Fruit fly (Drosophila melanogaster): ENCODE measurements around the gene CG15824.

The CG15824 gene

DNA sequence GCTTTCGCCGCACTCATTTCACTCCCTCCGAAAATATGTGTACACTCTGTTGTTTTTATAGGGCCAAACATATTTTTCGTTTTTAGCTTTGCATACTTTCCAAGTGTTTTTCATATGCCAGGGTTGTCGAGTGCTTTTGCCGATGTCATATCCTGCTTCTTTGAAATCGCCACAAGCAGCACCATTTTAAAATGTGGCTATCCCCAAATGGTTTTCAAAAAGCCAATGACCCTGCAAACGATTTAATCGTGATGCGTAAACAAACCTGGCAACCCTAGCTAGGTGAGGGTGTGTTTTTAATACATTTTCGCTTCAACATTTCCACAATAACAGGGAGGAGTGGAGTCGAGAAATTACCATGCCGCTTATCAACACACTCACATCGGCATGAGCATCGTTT, 7.5 kb upstream of the CG15824 start (continued):
- TF ChIP-seq fd102C (GFP tag; optimal IDR thresholded peaks at IDR 0.05), result no peak
- TF ChIP-seq bcd (GFP tag; optimal IDR thresholded peaks at IDR 0.05), result peak; percentile 34
- peak; percentile 33 for TF ChIP-seq NfI (GFP tag; optimal IDR thresholded peaks at IDR 0.05)
- TF ChIP-seq E2f2 (GFP tag; IDR thresholded peaks at IDR 0.05), result 0 out of 2 replicates have a peak, but pooled peaks have one; percentile 9
- no peak for TF ChIP-seq CG34376 (GFP tag; optimal IDR thresholded peaks at IDR 0.05)
- peak; percentile 46 for TF ChIP-seq onecut (GFP tag; IDR thresholded peaks at IDR 0.05)
- no peak for TF ChIP-seq sug (tag; optimal IDR thresholded peaks at IDR 0.05)
- peak; percentile 48 for TF ChIP-seq CG7839 (tag; optimal IDR thresholded peaks at IDR 0.05)
- no peak for TF ChIP-seq shn (GFP tag; optimal IDR thresholded peaks at IDR 0.05)
- TF ChIP-seq CG10462 (GFP tag; optimal IDR thresholded peaks at IDR 0.05), result no peak
- TF ChIP-seq Chrac-16 (GFP tag; optimal IDR thresholded peaks at IDR 0.05), result no peak
- peak; percentile 6 for TF ChIP-seq CG7786 (GFP tag; optimal IDR thresholded peaks at IDR 0.05)
- TF ChIP-seq mam (GFP tag; optimal IDR thresholded peaks at IDR 0.05), result peak; percentile 24
- no peak for TF ChIP-seq C15 (GFP tag; IDR thresholded peaks at IDR 0.05)
- TF ChIP-seq CG18764 (GFP tag; optimal IDR thresholded peaks at IDR 0.05), result no peak
- TF ChIP-seq lola (GFP tag; optimal IDR thresholded peaks at IDR 0.05), result no peak
- peak; percentile 50 for TF ChIP-seq caup (GFP tag; optimal IDR thresholded peaks at IDR 0.05; ENCODE audit: severe bottlenecking)
- peak; percentile 22 for TF ChIP-seq CG17829 (tag; optimal IDR thresholded peaks at IDR 0.05)
- peak; percentile 39; the same call in 1 of the 2 replicates for TF ChIP-seq sisA (GFP tag; IDR thresholded peaks at IDR 0.05)
- TF ChIP-seq CG9817 (tag; optimal IDR thresholded peaks at IDR 0.05), result peak; percentile 30

DNA sequence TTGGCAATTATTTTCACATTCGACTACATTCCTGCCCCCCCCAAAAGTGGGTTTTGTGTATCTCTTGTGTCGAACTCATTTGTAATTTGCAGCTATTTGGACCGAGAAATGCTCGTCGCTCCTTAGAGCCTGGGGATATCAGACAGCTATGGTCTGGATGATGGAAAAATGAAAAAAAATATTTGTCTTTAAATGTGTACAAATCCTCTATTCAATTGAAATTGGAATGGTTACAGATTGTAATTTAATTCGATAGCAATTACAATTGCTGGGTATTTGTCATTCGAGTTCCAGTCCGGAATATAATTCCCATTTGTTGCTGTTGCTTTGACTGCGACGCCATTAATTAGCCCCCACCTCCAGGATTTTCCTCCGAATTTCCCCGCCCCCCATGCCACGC, 4.9 kb upstream of the CG15824 start:
- TF ChIP-seq CG31441 (GFP tag; IDR thresholded peaks at IDR 0.05) (no peak), Dbx (GFP tag; IDR thresholded peaks at IDR 0.05) (0 out of 3 replicates have a peak, but pooled peaks have one; percentile 34), CG8290 (GFP tag; optimal IDR thresholded peaks at IDR 0.05) (no peak), CG8290 (tag; optimal IDR thresholded peaks at IDR 0.05) (peak in 1 of 2 experiments; percentile 33), chif (GFP tag; optimal IDR thresholded peaks at IDR 0.05) (peak in 1 of 2 experiments; percentile 6), dmrt99B (tag; optimal IDR thresholded peaks at IDR 0.05) (peak; percentile 39), CG14014 (GFP tag; IDR thresholded peaks at IDR 0.05) (peak; percentile 46; the same call in 1 of the 2 replicates), ap (GFP tag; IDR thresholded peaks at IDR 0.05) (peak; percentile 45; the same call in 1 of the 2 replicates), Ptx1 (GFP tag; IDR thresholded peaks at IDR 0.05) (peak; percentile 27; the same call in 1 of the 2 replicates), Hand (GFP tag; optimal IDR thresholded peaks at IDR 0.05) (peak; percentile 11), CG32532 (GFP tag; IDR thresholded peaks at IDR 0.05) (0 out of 2 replicates have a peak, but pooled peaks have one; percentile 29), jigr1 (GFP tag; IDR thresholded peaks at IDR 0.05) (0 out of 3 replicates have a peak, but pooled peaks have one; percentile 45), fru (optimal IDR thresholded peaks at IDR 0.05) (no peak), Hsf (GFP tag; optimal IDR thresholded peaks at IDR 0.05) (peak; percentile 25), Atf6 (GFP tag; IDR thresholded peaks at IDR 0.05) (peak; percentile 54; the same call in 1 of the 2 replicates), Dad (GFP tag; optimal IDR thresholded peaks at IDR 0.05) (peak; percentile 9), CG7839 (tag; optimal IDR thresholded peaks at IDR 0.05) (peak; percentile 16), H2.0 (GFP tag; IDR thresholded peaks at IDR 0.05) (0 out of 2 replicates have a peak, but pooled peaks have one; percentile 35), sc (optimal IDR thresholded peaks at IDR 0.05) (no peak), sc (GFP tag; optimal IDR thresholded peaks at IDR 0.05) (peak; percentile 22), lab (GFP tag; optimal IDR thresholded peaks at IDR 0.05) (peak; percentile 34), vvl (GFP tag; IDR thresholded peaks at IDR 0.05) (peak; percentile 35; the same call in 1 of the 2 replicates), CG10431 (GFP tag; optimal IDR thresholded peaks at IDR 0.05) (no peak), CG4617 (GFP tag; optimal IDR thresholded peaks at IDR 0.05; ENCODE audit: borderline replicate concordance) (no peak), CG9817 (tag; optimal IDR thresholded peaks at IDR 0.05) (peak; percentile 17), sisA (GFP tag; IDR thresholded peaks at IDR 0.05) (peak; percentile 57), CG10959 (GFP tag; IDR thresholded peaks at IDR 0.05) (no peak), CG9215 (GFP tag; IDR thresholded peaks at IDR 0.05) (peak; percentile 36), shn (GFP tag; optimal IDR thresholded peaks at IDR 0.05) (peak; percentile 0), ci (GFP tag; IDR thresholded peaks at IDR 0.05) (peak; percentile 80), Dip3 (GFP tag; optimal IDR thresholded peaks at IDR 0.05) (no peak), CoRest (tag; optimal IDR thresholded peaks at IDR 0.05) (peak; percentile 26), CG14441 (GFP tag; IDR thresholded peaks at IDR 0.05) (peak; percentile 61), kah (GFP tag; optimal IDR thresholded peaks at IDR 0.05) (no peak), Lpt (GFP tag; optimal IDR thresholded peaks at IDR 0.05) (no peak)
